Worm (Caenorhabditis elegans) whole organism, early embryonic: Measurements from ENCODE around the gene pitr-3.
A peak's percentile ranks its signal among the peaks of the same experiment; 100 is the strongest.

Experiments
- B0310.2 ChIP-seq: sonication (generic microtip); optimal IDR thresholded peaks from 2 replicates; lab custom pipeline; 2016; ENCODE audit warnings: mild to moderate bottlenecking, missing genetic modification characterization, missing compliant biosample characterization
- F13C5.2 ChIP-seq: sonication (generic microtip); optimal IDR thresholded peaks from 2 replicates; lab custom pipeline; 2017; ENCODE audit warnings: mild to moderate bottlenecking, missing genetic modification characterization, inconsistent platforms, missing compliant biosample characterization
- aly-1 ChIP-seq: sonication (generic microtip); optimal IDR thresholded peaks from 2 replicates; lab custom pipeline; 2016; ENCODE audit warnings: missing genetic modification characterization, missing compliant biosample characterization
- ama-1 ChIP-seq: fragments of 150-350 bp; optimal IDR thresholded peaks from 2 replicates; lab custom pipeline; 2014
- ceh-13 ChIP-seq: fragments of 200-800 bp; sonication (Bioruptor generic); optimal IDR thresholded peaks from 2 replicates; lab custom pipeline; 2018; ENCODE audit warnings: mild to moderate bottlenecking, missing genetic modification characterization, missing compliant biosample characterization
- ceh-36 ChIP-seq: sonication (generic microtip); optimal IDR thresholded peaks from 2 replicates; lab custom pipeline; 2016; ENCODE audit warnings: missing genetic modification characterization, inconsistent platforms, missing compliant biosample characterization
- ets-7 ChIP-seq: sonication (generic microtip); optimal IDR thresholded peaks from 2 replicates; lab custom pipeline; 2016; ENCODE audit warnings: missing genotype, missing genetic modification characterization, missing compliant biosample characterization
- flt-1 ChIP-seq: fragments of 200-800 bp; sonication (Bioruptor generic); IDR thresholded peaks from 2 replicates; pipeline ENCODE4 v1.3.6; 2022; ENCODE audit warnings: missing genetic modification characterization, missing compliant biosample characterization
- hmbx-1 ChIP-seq: sonication (generic microtip); optimal IDR thresholded peaks from 2 replicates; lab custom pipeline; 2016; ENCODE audit warnings: mild to moderate bottlenecking, missing genetic modification characterization, missing compliant biosample characterization
- hmg-4 ChIP-seq: fragments of 200-800 bp; sonication (Bioruptor generic); optimal IDR thresholded peaks from 2 replicates; lab custom pipeline; 2018; ENCODE audit warnings: mild to moderate bottlenecking, missing genetic modification characterization, missing compliant biosample characterization
- hnd-1 ChIP-seq: sonication (generic microtip); optimal IDR thresholded peaks from 2 replicates; lab custom pipeline; 2016; ENCODE audit warnings: missing genetic modification characterization, missing compliant biosample characterization
- pes-1 ChIP-seq: fragments of 200-800 bp; sonication (Bioruptor generic); IDR thresholded peaks from 2 replicates; pipeline ENCODE4 v1.3.6; 2022; ENCODE audit warnings: missing genetic modification reagents, missing genetic modification characterization, missing compliant biosample characterization
- scrt-1 ChIP-seq: fragments of 200-800 bp; sonication (Bioruptor generic); IDR thresholded peaks from 2 replicates; pipeline ENCODE4 v1.3.6; 2022; ENCODE audit warnings: missing genetic modification characterization, missing compliant biosample characterization
- sea-1 ChIP-seq: fragments of 200-800 bp; sonication (Bioruptor generic); conservative IDR thresholded peaks from 2 replicates; pipeline ENCODE4 v1.3.6; 2022; ENCODE audit warnings: missing genetic modification characterization, missing compliant biosample characterization
- tbx-11 ChIP-seq: fragments of 200-800 bp; sonication (Bioruptor generic); IDR thresholded peaks from 2 replicates; pipeline ENCODE4 v1.3.6; 2022; ENCODE audit warnings: missing genetic modification characterization, missing compliant biosample characterization
- tbx-37 ChIP-seq: fragments of 200-800 bp; sonication (Bioruptor generic); conservative IDR thresholded peaks from 2 replicates; pipeline ENCODE4 v1.3.6; 2022; ENCODE audit warnings: missing genetic modification reagents, missing genetic modification characterization, missing compliant biosample characterization
- tra-4 ChIP-seq: sonication (generic microtip); optimal IDR thresholded peaks from 2 replicates; lab custom pipeline; 2017; ENCODE audit warnings: missing genetic modification characterization, missing compliant biosample characterization

The pitr-3 gene

ce11 chrV:9097213-9097612, 44.0 kb downstream of the pitr-3 start:
- TF ChIP-seq hmg-4 (GFP tag; lab: Kevin White, UChicago) (no peak), ets-7 (tag; lab: Kevin White, UChicago) (no peak), scrt-1 (GFP tag; lab: Robert Waterston, UW) (no peak), hnd-1 (tag; lab: Kevin White, UChicago) (no peak), sea-1 (GFP tag; lab: Robert Waterston, UW) (no peak), tra-4 (tag; lab: Kevin White, UChicago) (no peak), ama-1 (lab: Kevin White, UChicago) (no peak), flt-1 (GFP tag; lab: Robert Waterston, UW) (no peak)

ce11 chrV:9096674-9097073, 44.5 kb downstream of the pitr-3 start:
- TF ChIP-seq hmbx-1 (tag; lab: Kevin White, UChicago) (no peak), pes-1 (GFP tag; lab: Robert Waterston, UW) (no peak), aly-1 (tag; lab: Kevin White, UChicago) (no peak), B0310.2 (no peak), scrt-1 (GFP tag; lab: Robert Waterston, UW) (no peak), hnd-1 (tag; lab: Kevin White, UChicago) (no peak), ets-7 (tag; lab: Kevin White, UChicago) (no peak), ceh-13 (GFP tag; lab: Kevin White, UChicago) (no peak), F13C5.2 (tag; lab: Kevin White, UChicago) (no peak), ceh-36 (no peak), sea-1 (GFP tag; lab: Robert Waterston, UW) (no peak), tbx-11 (GFP tag; lab: Robert Waterston, UW) (no peak), hmg-4 (GFP tag; lab: Kevin White, UChicago) (no peak), flt-1 (GFP tag; lab: Robert Waterston, UW) (no peak)

ce11 chrV:9095613-9096317, 45.4 kb downstream of the pitr-3 start, which contains the start of gene F21C10.10:
Gene F21C10.10, plus strand, starts transcription at chrV:9096267.
- peak; percentile 30 for TF ChIP-seq F13C5.2 (tag; lab: Kevin White, UChicago)
- TF ChIP-seq tra-4 (tag; lab: Kevin White, UChicago) = no peak
- TF ChIP-seq aly-1 (tag; lab: Kevin White, UChicago) = peak; percentile 24

ce11 chrV:9094976-9095375, 46.2 kb downstream of the pitr-3 start:
- TF ChIP-seq pes-1 (GFP tag; lab: Robert Waterston, UW) = no peak
- no peak for TF ChIP-seq aly-1 (tag; lab: Kevin White, UChicago)
- no peak for TF ChIP-seq ets-7 (tag; lab: Kevin White, UChicago)
- no peak for TF ChIP-seq flt-1 (GFP tag; lab: Robert Waterston, UW)
- no peak for TF ChIP-seq hmg-4 (GFP tag; lab: Kevin White, UChicago)
- no peak for TF ChIP-seq hmbx-1 (tag; lab: Kevin White, UChicago)
- no peak for TF ChIP-seq tbx-37 (GFP tag; lab: Robert Waterston, UW)

ce11 chrV:9094060-9094628, 47.1 kb downstream of the pitr-3 start:
- TF ChIP-seq aly-1 (tag; lab: Kevin White, UChicago) (no peak), ama-1 (lab: Kevin White, UChicago) (no peak), hnd-1 (tag; lab: Kevin White, UChicago) (no peak), ceh-13 (GFP tag; lab: Kevin White, UChicago) (no peak), flt-1 (GFP tag; lab: Robert Waterston, UW) (no peak), ets-7 (tag; lab: Kevin White, UChicago) (no peak)

ce11 chrV:9092209-9092608, 49.0 kb downstream of the pitr-3 start, which contains the start of gene T27E4.1:
Gene T27E4.1, plus strand, starts transcription at chrV:9092345.
- no peak for TF ChIP-seq aly-1 (tag; lab: Kevin White, UChicago)
- no peak for TF ChIP-seq B0310.2
- TF ChIP-seq pes-1 (GFP tag; lab: Robert Waterston, UW) = no peak
- TF ChIP-seq ceh-36 = no peak
- no peak for TF ChIP-seq ceh-13 (GFP tag; lab: Kevin White, UChicago)
- TF ChIP-seq hmbx-1 (tag; lab: Kevin White, UChicago) = no peak
- no peak for TF ChIP-seq scrt-1 (GFP tag; lab: Robert Waterston, UW)
- no peak for TF ChIP-seq hnd-1 (tag; lab: Kevin White, UChicago)
- TF ChIP-seq flt-1 (GFP tag; lab: Robert Waterston, UW) = no peak
- no peak for TF ChIP-seq tra-4 (tag; lab: Kevin White, UChicago)
- TF ChIP-seq ama-1 (lab: Kevin White, UChicago) = no peak
- TF ChIP-seq ets-7 (tag; lab: Kevin White, UChicago) = no peak
- TF ChIP-seq tbx-11 (GFP tag; lab: Robert Waterston, UW) = no peak
- TF ChIP-seq sea-1 (GFP tag; lab: Robert Waterston, UW) = no peak
- no peak for TF ChIP-seq tbx-37 (GFP tag; lab: Robert Waterston, UW)
- no peak for TF ChIP-seq F13C5.2 (tag; lab: Kevin White, UChicago)
- no peak for TF ChIP-seq hmg-4 (GFP tag; lab: Kevin White, UChicago)
